Fruit fly (Drosophila melanogaster): ENCODE results near the gene Plp.
A peak's percentile ranks its signal among the peaks of the same experiment; 100 is the strongest.

The Plp gene

DNA sequence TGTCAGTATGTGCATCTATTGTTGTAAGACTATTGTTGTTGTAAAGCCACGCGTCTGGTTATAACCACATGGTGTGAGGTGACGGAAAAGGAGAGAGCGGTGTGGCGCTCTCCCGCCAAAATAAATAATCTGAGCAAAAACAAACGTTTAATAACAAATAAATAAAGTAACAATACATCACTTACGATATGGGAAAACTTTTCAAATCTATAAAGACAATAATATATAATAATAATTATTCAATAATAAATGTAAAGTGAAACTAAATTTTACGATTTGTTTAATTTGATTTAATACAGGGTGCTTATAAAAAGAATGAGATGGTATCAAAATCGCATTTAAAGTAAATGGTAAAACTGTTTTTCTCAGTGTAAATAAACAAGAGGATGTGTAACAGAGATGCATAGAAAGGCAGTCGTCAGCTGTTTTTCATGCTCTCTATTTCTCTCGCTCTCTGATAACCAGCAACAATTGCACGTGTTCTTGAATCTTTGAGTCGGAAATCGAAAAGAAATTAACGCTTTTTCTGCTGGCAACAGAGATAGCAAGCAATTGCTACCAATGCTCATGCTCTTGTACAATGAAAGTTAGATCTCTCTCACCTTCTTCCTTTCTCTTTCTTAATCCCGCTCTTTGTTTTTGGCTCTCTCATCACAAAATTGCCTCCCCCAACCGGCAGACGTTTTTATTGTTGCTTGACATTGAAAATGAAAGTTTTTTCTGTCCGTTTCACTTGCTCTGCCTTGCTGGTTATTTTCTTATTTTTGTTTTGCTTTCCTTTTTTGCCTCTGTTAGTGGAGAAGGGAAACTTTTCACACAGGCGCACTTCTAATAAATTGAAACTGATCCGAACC lies 4.4 kb upstream of the Plp start (continued):
- TF ChIP-seq sug (tag; optimal IDR thresholded peaks at IDR 0.05) (peak; percentile 48), CG1529 (GFP tag; optimal IDR thresholded peaks at IDR 0.05) (peak; percentile 64), NfI (GFP tag; optimal IDR thresholded peaks at IDR 0.05) (peak; percentile 51), Jarid2 (GFP tag; optimal IDR thresholded peaks at IDR 0.05) (peak; percentile 43), CG10209 (GFP tag; optimal IDR thresholded peaks at IDR 0.05) (peak; percentile 74), CG31224 (GFP tag; IDR thresholded peaks at IDR 0.05) (peak; percentile 66; the same call in 1 of the 2 replicates), CG30431 (GFP tag; optimal IDR thresholded peaks at IDR 0.05) (peak; percentile 6), CG2129 (GFP tag; IDR thresholded peaks at IDR 0.05; ENCODE audit: partially characterized antibody) (no peak), h (optimal IDR thresholded peaks at IDR 0.05) (no peak), mirr (GFP tag; optimal IDR thresholded peaks at IDR 0.05) (peak; percentile 39), CG7963 (GFP tag; IDR thresholded peaks at IDR 0.05; ENCODE audit: partially characterized antibody) (no peak), toy (GFP tag; IDR thresholded peaks at IDR 0.05) (peak; percentile 39; the same call in 1 of the 2 replicates), hb (GFP tag; IDR thresholded peaks at IDR 0.05; ENCODE audit: partially characterized antibody) (no peak), CG30020 (tag; optimal IDR thresholded peaks at IDR 0.05) (peak; percentile 29), Gug (GFP tag; IDR thresholded peaks at IDR 0.05) (peak; percentile 15; the same call in 1 of the 4 replicates), Poxn (GFP tag; IDR thresholded peaks at IDR 0.05) (no peak), grn (GFP tag; optimal IDR thresholded peaks at IDR 0.05) (peak; percentile 38), luna (GFP tag; optimal IDR thresholded peaks at IDR 0.05) (no peak), CG8281 (tag; optimal IDR thresholded peaks at IDR 0.05) (peak; percentile 34), ewg (GFP tag; optimal IDR thresholded peaks at IDR 0.05) (peak; percentile 55), pros (GFP tag; optimal IDR thresholded peaks at IDR 0.05) (peak; percentile 62), Tbp (GFP tag; optimal IDR thresholded peaks at IDR 0.05) (no peak), kah (GFP tag; optimal IDR thresholded peaks at IDR 0.05) (peak; percentile 62), dmrt11E (tag; optimal IDR thresholded peaks at IDR 0.05) (peak; percentile 84), Dfd (GFP tag; optimal IDR thresholded peaks at IDR 0.05) (no peak), lbe (GFP tag; optimal IDR thresholded peaks at IDR 0.05) (peak; percentile 72), D19B (GFP tag; optimal IDR thresholded peaks at IDR 0.05) (peak; percentile 52), sd (tag; optimal IDR thresholded peaks at IDR 0.05) (peak; percentile 43), Dll (GFP tag; IDR thresholded peaks at IDR 0.05; ENCODE audit: partially characterized antibody) (peak; percentile 47; the same call in 3 of the 4 replicates), tin (GFP tag; optimal IDR thresholded peaks at IDR 0.05) (peak; percentile 68), CG15073 (GFP tag; optimal IDR thresholded peaks at IDR 0.05) (no peak), Kr (GFP tag; optimal IDR thresholded peaks at IDR 0.05) (no peak), E2f2 (GFP tag; IDR thresholded peaks at IDR 0.05) (peak; percentile 51; the same call in 1 of the 2 replicates), pnt (GFP tag; optimal IDR thresholded peaks at IDR 0.05) (peak; percentile 38), CG6254 (GFP tag; optimal IDR thresholded peaks at IDR 0.05) (peak; percentile 88), Sin3A (optimal IDR thresholded peaks at IDR 0.05) (no peak), gsb-n (tag; optimal IDR thresholded peaks at IDR 0.05) (peak; percentile 96), Hand (GFP tag; optimal IDR thresholded peaks at IDR 0.05) (peak; percentile 77), CG10979 (tag; optimal IDR thresholded peaks at IDR 0.05) (peak; percentile 97), bab2 (GFP tag; optimal IDR thresholded peaks at IDR 0.05) (peak; percentile 11), Eip74EF (GFP tag; optimal IDR thresholded peaks at IDR 0.05) (peak in 1 of 2 experiments; percentile 90), CG5953 (GFP tag; IDR thresholded peaks at IDR 0.05) (peak; percentile 63; the same call in 1 of the 2 replicates), Abd-B (GFP tag; optimal IDR thresholded peaks at IDR 0.05) (peak; percentile 52), tup (GFP tag; optimal IDR thresholded peaks at IDR 0.05) (no peak), Bdp1 (GFP tag; optimal IDR thresholded peaks at IDR 0.05) (no peak), CG10366 (GFP tag; IDR thresholded peaks at IDR 0.05) (peak; percentile 64), CG2712 (tag; optimal IDR thresholded peaks at IDR 0.05) (peak; percentile 97), CG10147 (GFP tag; optimal IDR thresholded peaks at IDR 0.05) (peak; percentile 95)

Data from whole organism, embryonic.